Worm (Caenorhabditis elegans) whole organism, L1 larva: Measurements from ENCODE around the gene chw-1.

Experiments used
- C16A3.4 ChIP-seq: fragments of 150-350 bp; optimal IDR thresholded peaks from 2 replicates; lab custom pipeline; 2014; ENCODE audit warnings: missing biosample characterization, missing genetic modification characterization
- ceh-8 ChIP-seq: fragments of 200-800 bp; sonication (Bioruptor generic); optimal IDR thresholded peaks from 2 replicates; lab custom pipeline; 2018; ENCODE audit warnings: mild to moderate bottlenecking, missing genetic modification characterization, moderate library complexity, missing compliant biosample characterization
- fkh-8 ChIP-seq: sonication (generic microtip); optimal IDR thresholded peaks from 2 replicates; lab custom pipeline; 2016; ENCODE audit warnings: mild to moderate bottlenecking, missing genetic modification characterization, missing compliant biosample characterization
- fos-1 ChIP-seq: fragments of 150-350 bp; optimal IDR thresholded peaks from 2 replicates; lab custom pipeline; 2014; ENCODE audit warnings: missing biosample characterization, missing genetic modification characterization
- lin-15B ChIP-seq: fragments of 150-350 bp; sonication (generic microtip); optimal IDR thresholded peaks from 3 replicates; lab custom pipeline; 2014; ENCODE audit warnings: missing biosample characterization, missing genetic modification characterization

DNA sequence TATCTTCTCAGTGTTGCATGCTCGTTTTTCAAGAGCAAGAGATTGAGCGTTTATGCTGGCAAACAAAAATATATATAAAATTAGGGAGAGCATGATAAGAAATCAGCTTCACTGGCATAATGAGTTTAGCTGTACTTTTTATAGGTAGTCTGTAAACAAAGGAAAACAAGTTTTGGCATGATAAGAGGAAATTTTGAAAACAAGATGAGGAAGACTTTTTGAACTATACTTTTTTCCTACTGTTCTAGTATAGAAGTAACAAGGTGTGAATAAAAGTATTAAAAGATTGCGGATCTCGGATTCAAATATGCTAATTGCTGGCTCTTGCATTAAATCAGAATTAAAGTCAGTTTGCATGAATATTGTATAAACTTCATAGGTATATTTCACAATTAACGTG lies 43.1 kb upstream of the chw-1 start, which contains the start of gene F15H10.5:
- TF ChIP-seq C16A3.4 (no peak), fos-1 (tag; lab: Kevin White, UChicago) (no peak), lin-15B (tag; lab: Kevin White, UChicago) (no peak), ceh-8 (GFP tag; lab: Kevin White, UChicago) (no peak), fkh-8 (no peak)
